Worm (Caenorhabditis elegans) whole organism, L1 larva: ENCODE results near the gene scl-2.

Experiments used
- ces-1 ChIP-seq: fragments of 150-350 bp; optimal IDR thresholded peaks from 2 replicates; lab custom pipeline; 2014; ENCODE audit warnings: missing biosample characterization, missing genetic modification reagents, missing genetic modification characterization
- elt-3 ChIP-seq, 6 experiments: fragments of 150-350 bp in 1 of 6; sonication (generic microtip); optimal IDR thresholded peaks; 2 replicates each; lab custom pipeline; 2017 to 2018; ENCODE audit warnings: missing biosample characterization in 6 of 6, missing genetic modification characterization in 6 of 6, inconsistent platforms in 1 of 6
- lin-39 ChIP-seq: fragments of 150-350 bp; optimal IDR thresholded peaks from 2 replicates; lab custom pipeline; 2014; ENCODE audit warnings: missing biosample characterization, missing genetic modification reagents, missing genetic modification characterization
- mdl-1 ChIP-seq, 2 experiments: fragments of 150-350 bp; optimal IDR thresholded peaks; 2 replicates each; lab custom pipeline; 2014 to 2017; ENCODE audit warnings: missing biosample characterization in 2 of 2, missing genetic modification characterization in 2 of 2, inconsistent platforms in 1 of 2
- mef-2 ChIP-seq: fragments of 150-350 bp; optimal IDR thresholded peaks from 2 replicates; lab custom pipeline; 2014; ENCODE audit warnings: missing biosample characterization, missing genetic modification characterization
- nhr-11 ChIP-seq: fragments of 150-350 bp; optimal IDR thresholded peaks from 2 replicates; lab custom pipeline; 2014; ENCODE audit warnings: missing biosample characterization, missing genetic modification characterization
- nhr-12 ChIP-seq: sonication (generic microtip); optimal IDR thresholded peaks from 2 replicates; lab custom pipeline; 2017; ENCODE audit warnings: missing biosample characterization, missing genetic modification characterization
- nhr-19 ChIP-seq: fragments of 200-800 bp; sonication (Bioruptor generic); conservative IDR thresholded peaks from 2 replicates; pipeline ENCODE4 v1.3.6; 2022; ENCODE audit warnings: missing genetic modification characterization, missing compliant biosample characterization
- pag-3 ChIP-seq: sonication (generic microtip); optimal IDR thresholded peaks from 2 replicates; lab custom pipeline; 2017; ENCODE audit warnings: missing genetic modification characterization, mild to moderate bottlenecking, missing compliant biosample characterization, antibody characterized with exemption, borderline replicate concordance; ENCODE audit not compliant: insufficient read depth
- unc-130 ChIP-seq: fragments of 150-350 bp; optimal IDR thresholded peaks from 2 replicates; lab custom pipeline; 2017; ENCODE audit warnings: missing biosample characterization, missing genetic modification characterization, inconsistent platforms

- TF ChIP-seq unc-130 (tag; lab: Kevin White, UChicago) (no peak), nhr-19 (GFP tag; lab: Robert Waterston, UW) (no peak; the same call in 1 of the 2 replicates), elt-3 (tag; optimal IDR thresholded peaks at IDR 0.05; lab: Kevin White, UChicago) (peak in 1 of 6 experiments; percentile 11), mdl-1 (tag; optimal IDR thresholded peaks at IDR 0.05; lab: Kevin White, UChicago) (no peak), ces-1 (no peak), mef-2 (no peak), lin-39 (tag; lab: Kevin White, UChicago) (no peak), nhr-11 (no peak), pag-3 (tag; lab: Kevin White, UChicago) (no peak), nhr-12 (no peak)
Observed at ce11 chrIV:13029674-13030466, 27.6 kb upstream of the scl-2 start.
